Worm (Caenorhabditis elegans) whole organism, late embryonic: ENCODE results near the gene cct-2.
A peak's percentile ranks its signal among the peaks of the same experiment; 100 is the strongest.

Source experiments
- C08G9.2 ChIP-seq: sonication (generic microtip); optimal IDR thresholded peaks from 2 replicates; lab custom pipeline; 2016; ENCODE audit warnings: mild to moderate bottlenecking, missing genetic modification characterization, moderate library complexity, missing compliant biosample characterization
- C38D4.7 ChIP-seq: fragments of 200-800 bp; sonication (Bioruptor generic); optimal IDR thresholded peaks from 2 replicates; lab custom pipeline; 2018; ENCODE audit warnings: mild to moderate bottlenecking, missing genetic modification characterization, moderate library complexity, missing compliant biosample characterization
- F13H6.1 ChIP-seq: sonication (generic microtip); optimal IDR thresholded peaks from 2 replicates; lab custom pipeline; 2016; ENCODE audit warnings: missing genetic modification characterization, missing compliant biosample characterization
- K02D7.2 ChIP-seq: sonication (generic microtip); optimal IDR thresholded peaks from 2 replicates; lab custom pipeline; 2017; ENCODE audit warnings: mild to moderate bottlenecking, missing genetic modification characterization, missing compliant biosample characterization
- ama-1 ChIP-seq: fragments of 150-350 bp; optimal IDR thresholded peaks from 2 replicates; lab custom pipeline; 2014
- ceh-18 ChIP-seq: sonication (generic microtip); optimal IDR thresholded peaks from 2 replicates; lab custom pipeline; 2016; ENCODE audit warnings: missing genetic modification characterization, missing compliant biosample characterization
- ceh-19 ChIP-seq: fragments of 200-800 bp; sonication (Bioruptor generic); optimal IDR thresholded peaks from 2 replicates; lab custom pipeline; 2018; ENCODE audit warnings: mild to moderate bottlenecking, missing genetic modification characterization, missing compliant biosample characterization
- ceh-2 ChIP-seq: sonication (generic microtip); optimal IDR thresholded peaks from 2 replicates; lab custom pipeline; 2016; ENCODE audit warnings: missing genotype, missing genetic modification characterization, missing compliant biosample characterization
- ceh-24 ChIP-seq: sonication (generic microtip); optimal IDR thresholded peaks from 2 replicates; lab custom pipeline; 2016; ENCODE audit warnings: mild to moderate bottlenecking, missing genetic modification characterization, missing compliant biosample characterization
- ceh-31 ChIP-seq: sonication (generic microtip); optimal IDR thresholded peaks from 2 replicates; lab custom pipeline; 2016; ENCODE audit warnings: missing genetic modification characterization, missing compliant biosample characterization
- ceh-34 ChIP-seq: sonication (generic microtip); optimal IDR thresholded peaks from 2 replicates; lab custom pipeline; 2016; ENCODE audit warnings: mild to moderate bottlenecking, missing genetic modification characterization, missing compliant biosample characterization
- ceh-48 ChIP-seq: sonication (generic microtip); optimal IDR thresholded peaks from 2 replicates; lab custom pipeline; 2016; ENCODE audit warnings: missing genetic modification characterization, inconsistent platforms, missing compliant biosample characterization
- ceh-6 ChIP-seq: fragments of 200-800 bp; sonication (Bioruptor generic); optimal IDR thresholded peaks from 2 replicates; lab custom pipeline; 2018; ENCODE audit warnings: mild to moderate bottlenecking, missing genetic modification characterization, missing compliant biosample characterization
- elt-2 ChIP-seq: sonication (generic microtip); optimal IDR thresholded peaks from 2 replicates; lab custom pipeline; 2016; ENCODE audit warnings: missing genetic modification reagents, missing genetic modification characterization, missing compliant biosample characterization
- elt-4 ChIP-seq: sonication (generic microtip); optimal IDR thresholded peaks from 2 replicates; lab custom pipeline; 2016; ENCODE audit warnings: missing genetic modification characterization, missing compliant biosample characterization
- ets-4 ChIP-seq: sonication (generic microtip); optimal IDR thresholded peaks from 2 replicates; lab custom pipeline; 2016; ENCODE audit warnings: missing genetic modification characterization, missing compliant biosample characterization
- fax-1 ChIP-seq: sonication (generic microtip); optimal IDR thresholded peaks from 2 replicates; lab custom pipeline; 2016; ENCODE audit warnings: missing genotype, missing genetic modification characterization, missing compliant biosample characterization
- fkh-6 ChIP-seq: sonication (generic microtip); optimal IDR thresholded peaks from 2 replicates; lab custom pipeline; 2016; ENCODE audit warnings: missing genetic modification characterization, missing compliant biosample characterization
- gmeb-2 ChIP-seq: sonication (generic microtip); optimal IDR thresholded peaks from 2 replicates; lab custom pipeline; 2016; ENCODE audit warnings: missing genetic modification characterization, inconsistent platforms, missing compliant biosample characterization
- hlh-13 ChIP-seq: fragments of 200-800 bp; sonication (Bioruptor generic); optimal IDR thresholded peaks from 2 replicates; lab custom pipeline; 2018; ENCODE audit warnings: mild to moderate bottlenecking, missing genetic modification characterization, missing compliant biosample characterization
- hlh-15 ChIP-seq: sonication (generic microtip); optimal IDR thresholded peaks from 2 replicates; lab custom pipeline; 2016; ENCODE audit warnings: missing genetic modification characterization, missing compliant biosample characterization
- hlh-30 ChIP-seq: sonication (generic microtip); optimal IDR thresholded peaks from 2 replicates; lab custom pipeline; 2017; ENCODE audit warnings: antibody characterized with exemption, missing genetic modification characterization, missing compliant biosample characterization; ENCODE audit not compliant: insufficient read depth
- hlh-6 ChIP-seq: sonication (generic microtip); optimal IDR thresholded peaks from 2 replicates; lab custom pipeline; 2016; ENCODE audit warnings: missing genotype, missing genetic modification characterization, missing compliant biosample characterization
- lim-6 ChIP-seq: sonication (generic microtip); optimal IDR thresholded peaks from 2 replicates; lab custom pipeline; 2016; ENCODE audit warnings: missing genetic modification characterization, missing compliant biosample characterization
- nhr-11 ChIP-seq: fragments of 150-350 bp; optimal IDR thresholded peaks from 2 replicates; lab custom pipeline; 2014; ENCODE audit warnings: missing biosample characterization, missing genetic modification characterization
- nhr-232 ChIP-seq: sonication (generic microtip); optimal IDR thresholded peaks from 2 replicates; lab custom pipeline; 2016; ENCODE audit warnings: missing genetic modification characterization, missing compliant biosample characterization
- pag-3 ChIP-seq: sonication (generic microtip); optimal IDR thresholded peaks from 2 replicates; lab custom pipeline; 2016; ENCODE audit warnings: missing compliant biosample characterization, missing genetic modification characterization, borderline replicate concordance
- pat-9 ChIP-seq: fragments of 200-800 bp; sonication (Bioruptor generic); optimal IDR thresholded peaks from 2 replicates; lab custom pipeline; 2018; ENCODE audit warnings: mild to moderate bottlenecking, missing genetic modification characterization, moderate library complexity, missing compliant biosample characterization
- pax-1 ChIP-seq: fragments of 150-350 bp; optimal IDR thresholded peaks from 2 replicates; lab custom pipeline; 2014; ENCODE audit warnings: missing biosample characterization, missing genetic modification characterization
- pha-4 ChIP-seq: fragments of 150-350 bp; optimal IDR thresholded peaks from 2 replicates; lab custom pipeline; 2018; ENCODE audit warnings: missing biosample characterization, missing genetic modification reagents, missing genetic modification characterization
- rnt-1 ChIP-seq: sonication (generic microtip); optimal IDR thresholded peaks from 2 replicates; lab custom pipeline; 2016; ENCODE audit warnings: missing genetic modification characterization, missing compliant biosample characterization
- sox-2 ChIP-seq: fragments of 200-800 bp; sonication (Bioruptor generic); IDR thresholded peaks from 2 replicates; pipeline ENCODE4 v1.3.6; 2022; ENCODE audit warnings: missing genetic modification reagents, missing genetic modification characterization, missing compliant biosample characterization
- syd-9 ChIP-seq: sonication (generic microtip); optimal IDR thresholded peaks from 2 replicates; lab custom pipeline; 2016; ENCODE audit warnings: mild to moderate bottlenecking, missing genetic modification characterization, moderate library complexity, missing compliant biosample characterization
- tbx-2 ChIP-seq: sonication (generic microtip); optimal IDR thresholded peaks from 2 replicates; lab custom pipeline; 2016; ENCODE audit warnings: missing genetic modification characterization, missing compliant biosample characterization
- tbx-7 ChIP-seq: sonication (generic microtip); optimal IDR thresholded peaks from 2 replicates; lab custom pipeline; 2016; ENCODE audit warnings: missing genotype, missing genetic modification characterization, missing compliant biosample characterization
- ttx-3 ChIP-seq: sonication (generic microtip); optimal IDR thresholded peaks from 2 replicates; lab custom pipeline; 2016; ENCODE audit warnings: missing genetic modification reagents, missing genetic modification characterization, missing compliant biosample characterization
- unc-42 ChIP-seq: sonication (generic microtip); optimal IDR thresholded peaks from 2 replicates; lab custom pipeline; 2016; ENCODE audit warnings: missing genotype, missing genetic modification characterization, missing compliant biosample characterization
- ztf-16 ChIP-seq: sonication (generic microtip); optimal IDR thresholded peaks from 2 replicates; lab custom pipeline; 2017; ENCODE audit warnings: missing genetic modification characterization, missing compliant biosample characterization

The cct-2 gene

ce11 chrII:8927253-8927791 lies at the start of gene cct-2:
Gene cct-2, plus strand, starts transcription at chrII:8927741.
- TF ChIP-seq fkh-6 (tag; lab: Kevin White, UChicago) (peak; percentile 26), nhr-11 (tag; lab: Kevin White, UChicago) (no peak), ets-4 (tag; lab: Kevin White, UChicago) (peak; percentile 59), K02D7.2 (no peak), gmeb-2 (tag; lab: Kevin White, UChicago) (no peak), C08G9.2 (peak; percentile 70), hlh-30 (tag; lab: Kevin White, UChicago) (no peak), rnt-1 (tag; lab: Kevin White, UChicago) (peak; percentile 38), tbx-7 (tag; lab: Kevin White, UChicago) (peak; percentile 70), unc-42 (tag; lab: Kevin White, UChicago) (peak; percentile 14), pat-9 (tag; lab: Kevin White, UChicago) (no peak), ceh-34 (peak; percentile 20), ztf-16 (tag; lab: Kevin White, UChicago) (peak; percentile 2), tbx-2 (tag; lab: Kevin White, UChicago) (peak; percentile 63), elt-2 (tag; lab: Kevin White, UChicago) (peak; percentile 17), sox-2 (no peak), ceh-31 (tag; lab: Kevin White, UChicago) (peak; percentile 86), fax-1 (tag; lab: Kevin White, UChicago) (no peak), ceh-2 (tag; lab: Kevin White, UChicago) (peak; percentile 46), ceh-18 (tag; lab: Kevin White, UChicago) (peak; percentile 35)
- TF ChIP-seq, all 69 proteins: peak for 13

- TF ChIP-seq pag-3 (tag; lab: Kevin White, UChicago) (no peak), F13H6.1 (tag; lab: Kevin White, UChicago) (no peak), ceh-48 (tag; lab: Kevin White, UChicago) (no peak), ceh-31 (tag; lab: Kevin White, UChicago) (no peak), ceh-34 (no peak), ceh-18 (tag; lab: Kevin White, UChicago) (no peak), C38D4.7 (no peak), ceh-6 (GFP tag; lab: Kevin White, UChicago) (no peak), elt-2 (tag; lab: Kevin White, UChicago) (no peak), lim-6 (no peak), pax-1 (no peak), tbx-2 (tag; lab: Kevin White, UChicago) (no peak), hlh-13 (GFP tag; lab: Kevin White, UChicago) (no peak), nhr-232 (tag; lab: Kevin White, UChicago) (no peak), hlh-6 (tag; lab: Kevin White, UChicago) (no peak), ceh-24 (tag; lab: Kevin White, UChicago) (no peak), ceh-19 (GFP tag; lab: Kevin White, UChicago) (no peak), ttx-3 (no peak), gmeb-2 (tag; lab: Kevin White, UChicago) (no peak), pha-4 (no peak)
Measured at ce11 chrII:8878528-8878927, 49.0 kb upstream of the cct-2 start.

- TF ChIP-seq ceh-18 (tag; lab: Kevin White, UChicago) (no peak), syd-9 (no peak), ama-1 (lab: Kevin White, UChicago) (no peak), tbx-2 (tag; lab: Kevin White, UChicago) (no peak), elt-4 (tag; lab: Kevin White, UChicago) (no peak), ttx-3 (no peak), hlh-15 (tag; lab: Kevin White, UChicago) (no peak), ceh-6 (GFP tag; lab: Kevin White, UChicago) (no peak), K02D7.2 (no peak)
- TF ChIP-seq, all 69 proteins: peak for 0
Measured at ce11 chrII:8883559-8883958, 44.0 kb upstream of the cct-2 start, which contains the start of gene rha-1. Gene rha-1, minus strand, starts transcription at chrII:8883659.
